Fruit fly (Drosophila melanogaster): ENCODE measurements around the gene CG14710.
A peak's percentile ranks its signal among the peaks of the same experiment; 100 is the strongest.

Gene CG14710

dm6 chr3R:11582253-11582589 lies 37.7 kb upstream of the CG14710 start (continued):
- TF ChIP-seq Antp (GFP tag; optimal IDR thresholded peaks at IDR 0.05) (peak; percentile 63), CG10462 (GFP tag; optimal IDR thresholded peaks at IDR 0.05) (peak; percentile 28), HLH3B (GFP tag; IDR thresholded peaks at IDR 0.05) (peak; percentile 75), E2f2 (GFP tag; IDR thresholded peaks at IDR 0.05) (peak; percentile 40), oc (tag; optimal IDR thresholded peaks at IDR 0.05) (peak; percentile 75), mirr (GFP tag; optimal IDR thresholded peaks at IDR 0.05) (no peak), CG14710 (tag; optimal IDR thresholded peaks at IDR 0.05) (peak; percentile 21), Dad (GFP tag; optimal IDR thresholded peaks at IDR 0.05) (peak; percentile 53), CG7987 (GFP tag; optimal IDR thresholded peaks at IDR 0.05) (peak; percentile 25), Nf-YB (GFP tag; optimal IDR thresholded peaks at IDR 0.05) (peak; percentile 12), ttk (GFP tag; IDR thresholded peaks at IDR 0.05) (peak; percentile 77), MESR4 (GFP tag; optimal IDR thresholded peaks at IDR 0.05) (no peak), odd (GFP tag; optimal IDR thresholded peaks at IDR 0.05) (no peak), CG1602 (GFP tag; optimal IDR thresholded peaks at IDR 0.05) (peak; percentile 26), CG9215 (GFP tag; IDR thresholded peaks at IDR 0.05) (no peak), klu (GFP tag; IDR thresholded peaks at IDR 0.05) (no peak), Hr3 (GFP tag; optimal IDR thresholded peaks at IDR 0.05) (peak; percentile 57), peb (GFP tag; IDR thresholded peaks at IDR 0.05) (peak; percentile 64), CG12071 (GFP tag; optimal IDR thresholded peaks at IDR 0.05) (no peak), sisA (GFP tag; IDR thresholded peaks at IDR 0.05) (peak; percentile 69), CG4820 (GFP tag; optimal IDR thresholded peaks at IDR 0.05) (peak; percentile 41), gfzf (GFP tag; optimal IDR thresholded peaks at IDR 0.05) (no peak), CoRest (tag; optimal IDR thresholded peaks at IDR 0.05) (peak; percentile 66), CG9797 (GFP tag; optimal IDR thresholded peaks at IDR 0.05) (no peak), CG17612 (GFP tag; IDR thresholded peaks at IDR 0.05) (0 out of 2 replicates have a peak, but pooled peaks have one; percentile 18), Hsf (GFP tag; optimal IDR thresholded peaks at IDR 0.05) (peak; percentile 72), Mrtf (GFP tag; IDR thresholded peaks at IDR 0.05) (0 out of 3 replicates have a peak, but pooled peaks have one; percentile 46), cg (GFP tag; optimal IDR thresholded peaks at IDR 0.05) (no peak), sd (tag; optimal IDR thresholded peaks at IDR 0.05) (no peak), CG17802 (tag; optimal IDR thresholded peaks at IDR 0.05) (peak; percentile 61), grn (GFP tag; optimal IDR thresholded peaks at IDR 0.05) (no peak), HHEX (GFP tag; optimal IDR thresholded peaks at IDR 0.05) (peak; percentile 65), CG9817 (tag; optimal IDR thresholded peaks at IDR 0.05) (peak; percentile 31), CG14965 (GFP tag; optimal IDR thresholded peaks at IDR 0.05; ENCODE audit: borderline replicate concordance) (no peak), CG10267 (tag; optimal IDR thresholded peaks at IDR 0.05) (peak; percentile 32), ind (GFP tag; optimal IDR thresholded peaks at IDR 0.05) (peak; percentile 68), H15 (GFP tag; IDR thresholded peaks at IDR 0.05) (peak; percentile 68; the same call in 2 of the 3 replicates), ken (GFP tag; IDR thresholded peaks at IDR 0.05) (peak; percentile 74), CG2199 (GFP tag; IDR thresholded peaks at IDR 0.05) (no peak), CG11247 (GFP tag; IDR thresholded peaks at IDR 0.05) (peak; percentile 64; the same call in 1 of the 2 replicates), CG8944 (GFP tag; optimal IDR thresholded peaks at IDR 0.05) (peak; percentile 63), CG17359 (tag; optimal IDR thresholded peaks at IDR 0.05) (peak; percentile 85), Ptx1 (GFP tag; IDR thresholded peaks at IDR 0.05) (peak; percentile 87), Abd-B (GFP tag; optimal IDR thresholded peaks at IDR 0.05) (peak; percentile 60), CG13287 (GFP tag; IDR thresholded peaks at IDR 0.05; ENCODE audit: partially characterized antibody) (no peak), gt (GFP tag; IDR thresholded peaks at IDR 0.05) (peak; percentile 41; the same call in 1 of the 2 replicates), croc (GFP tag; conservative IDR thresholded peaks at IDR 0.05) (no peak), bab2 (GFP tag; optimal IDR thresholded peaks at IDR 0.05) (peak; percentile 49), Gug (GFP tag; IDR thresholded peaks at IDR 0.05) (peak; percentile 57), slbo (GFP tag; IDR thresholded peaks at IDR 0.05) (peak; percentile 58), CHES-1-like (GFP tag; optimal IDR thresholded peaks at IDR 0.05) (peak; percentile 24), Spps (tag; optimal IDR thresholded peaks at IDR 0.05) (peak; percentile 8)
